Fruit fly (Drosophila melanogaster) whole organism: Measurements from ENCODE around the gene CG9107.

ENCODE experiments used
- CG8478 ChIP-seq: fragments of >200 bp; optimal IDR thresholded peaks from 2 replicates; lab custom pipeline; 2018; ENCODE audit warnings: inconsistent platforms
- EcR ChIP-seq, 2 experiments: fragments of >200 bp; optimal IDR thresholded peaks; 2 replicates each; lab custom pipeline; 2017; ENCODE audit warnings: missing biosample characterization in 2 of 2, missing genetic modification characterization in 2 of 2, missing genetic modification reagents in 2 of 2
- psq ChIP-seq: fragments of >200 bp; optimal IDR thresholded peaks from 2 replicates; lab custom pipeline; 2017

DNA sequence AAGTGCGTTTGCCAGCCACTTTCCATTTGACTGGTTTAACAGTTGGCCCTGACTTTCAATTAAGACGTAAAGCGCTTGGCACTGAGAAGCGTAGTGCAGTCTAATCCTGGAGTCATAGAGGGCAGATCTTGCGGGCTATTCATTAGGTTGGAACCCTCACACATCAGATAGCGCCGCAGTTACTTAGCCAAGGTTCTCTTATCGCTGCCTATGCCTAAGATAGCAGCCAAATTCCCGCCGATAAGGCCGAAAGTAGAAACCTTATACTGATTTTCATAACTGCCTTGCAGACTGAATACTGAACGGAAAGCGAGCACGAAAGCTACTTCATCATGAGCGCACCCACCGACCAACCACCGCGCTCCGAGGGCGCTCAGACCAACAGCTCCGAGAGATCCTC, 47.8 kb upstream of the CG9107 start:
- no peak for TF ChIP-seq CG8478 (lab: Kevin White, UChicago)
- TF ChIP-seq psq (lab: Kevin White, UChicago) = no peak
- TF ChIP-seq EcR (GFP tag; optimal IDR thresholded peaks at IDR 0.05; lab: Kevin White, UChicago) = no peak
